Worm (Caenorhabditis elegans): Measurements from ENCODE around the gene twk-43.

The twk-43 gene

ce11 chrV:13312210-13312676 lies 33.8 kb upstream of the twk-43 start, which contains the start of gene nasp-2:
nasp-2 (minus strand) TSS chrV:13312260.
- TF ChIP-seq aptf-3 (GFP tag; IDR thresholded peaks at IDR 0.05) (no peak), F33H1.4 (GFP tag; IDR thresholded peaks at IDR 0.05) (peak; percentile 99), bed-2 (GFP tag; IDR thresholded peaks at IDR 0.05) (peak; percentile 85), T07F8.4 (tag; optimal IDR thresholded peaks at IDR 0.05) (no peak), lin-35 (GFP tag; optimal IDR thresholded peaks at IDR 0.05) (peak; percentile 27 to 82 (median 73)), ceh-27 (GFP tag; optimal IDR thresholded peaks at IDR 0.05) (peak; percentile 5), xnd-1 (tag; optimal IDR thresholded peaks at IDR 0.05) (peak; percentile 99), attf-5 (GFP tag; optimal IDR thresholded peaks at IDR 0.05) (peak; percentile 20), ceh-91 (GFP tag; IDR thresholded peaks at IDR 0.05) (peak; percentile 99), nhr-27 (tag; optimal IDR thresholded peaks at IDR 0.05) (no peak), hmg-1.2 (GFP tag; IDR thresholded peaks at IDR 0.05) (peak; percentile 68), snpc-1.1 (tag; optimal IDR thresholded peaks at IDR 0.05; ENCODE audit: insufficient read depth) (peak; percentile 68), aptf-2 (GFP tag; conservative IDR thresholded peaks at IDR 0.05) (peak; percentile 73; the same call in 1 of the 2 replicates), Y67H2A.10 (GFP tag; conservative IDR thresholded peaks at IDR 0.05) (peak; percentile 84), akir-1 (GFP tag; optimal IDR thresholded peaks at IDR 0.05) (no peak), mcd-1 (GFP tag; IDR thresholded peaks at IDR 0.05) (peak; percentile 83), ccch-3 (GFP tag; optimal IDR thresholded peaks at IDR 0.05) (no peak), attf-3 (GFP tag; conservative IDR thresholded peaks at IDR 0.05) (peak; percentile 96), nfyb-1 (GFP tag; IDR thresholded peaks at IDR 0.05) (peak; percentile 81), hrde-1 (tag; optimal IDR thresholded peaks at IDR 0.05; ENCODE audit: borderline replicate concordance) (peak; percentile 52), B0019.2 (GFP tag; conservative IDR thresholded peaks at IDR 0.05) (peak; percentile 95), F37B4.10 (GFP tag; IDR thresholded peaks at IDR 0.05) (no peak), snpc-3.4 (tag; optimal IDR thresholded peaks at IDR 0.05) (peak; percentile 95), repo-1 (tag; optimal IDR thresholded peaks at IDR 0.05) (no peak), let-526 (GFP tag; IDR thresholded peaks at IDR 0.05) (peak; percentile 76; the same call in 1 of the 2 replicates), snpc-4 (GFP tag; optimal IDR thresholded peaks at IDR 0.05) (peak; percentile 52), snpc-4 (tag; optimal IDR thresholded peaks at IDR 0.05) (peak in 3 of 4 experiments; percentile 44 to 64 (median 63)), cebp-1 (GFP tag; IDR thresholded peaks at IDR 0.05) (no peak), cebp-1 (tag; optimal IDR thresholded peaks at IDR 0.05) (peak; percentile 25), bed-1 (GFP tag; IDR thresholded peaks at IDR 0.05) (no peak), lsl-1 (GFP tag; optimal IDR thresholded peaks at IDR 0.05) (peak; percentile 97), mes-4 (tag; optimal IDR thresholded peaks at IDR 0.05) (no peak), rcor-1 (GFP tag; IDR thresholded peaks at IDR 0.05) (peak; percentile 94), ztf-26 (tag; optimal IDR thresholded peaks at IDR 0.05) (no peak), ekl-4 (GFP tag; IDR thresholded peaks at IDR 0.05) (peak; percentile 92), madf-8 (GFP tag; conservative IDR thresholded peaks at IDR 0.05) (peak; percentile 99), hmg-20 (GFP tag; IDR thresholded peaks at IDR 0.05) (peak; percentile 64), athp-1 (tag; optimal IDR thresholded peaks at IDR 0.05) (peak; percentile 87), lin-26 (GFP tag; IDR thresholded peaks at IDR 0.05) (peak; percentile 77), him-1 (tag; optimal IDR thresholded peaks at IDR 0.05) (peak; percentile 50), madf-6 (GFP tag; IDR thresholded peaks at IDR 0.05) (peak; percentile 100), Y53G8AR.9 (GFP tag; conservative IDR thresholded peaks at IDR 0.05) (peak; percentile 92), Y79H2A.3 (GFP tag; conservative IDR thresholded peaks at IDR 0.05) (peak; percentile 80), lir-1 (GFP tag; conservative IDR thresholded peaks at IDR 0.05) (peak; percentile 84), tbp1 (GFP tag; optimal IDR thresholded peaks at IDR 0.05) (peak; percentile 73), dpl-1 (GFP tag; optimal IDR thresholded peaks at IDR 0.05) (peak; percentile 99), nfya-1 (tag; optimal IDR thresholded peaks at IDR 0.05; ENCODE audit: borderline replicate concordance, insufficient read depth) (no peak)

All from whole organism, young adult.